Fruit fly (Drosophila melanogaster): ENCODE data around the gene Ciz1.

The Ciz1 gene

dm6 chr3L:9853140-9853746 is 11.2 kb upstream of the Ciz1 start:
- TF ChIP-seq Vsx2 (GFP tag; optimal IDR thresholded peaks at IDR 0.05; ENCODE audit: partially characterized antibody), result peak; percentile 28
- TF ChIP-seq psq (GFP tag; optimal IDR thresholded peaks at IDR 0.05), result peak; percentile 88
- no peak for TF ChIP-seq CG32264 (GFP tag; optimal IDR thresholded peaks at IDR 0.05)
- no peak for TF ChIP-seq Hr83 (GFP tag; optimal IDR thresholded peaks at IDR 0.05; ENCODE audit: poor library complexity, severe bottlenecking)
- TF ChIP-seq Dfd (GFP tag; optimal IDR thresholded peaks at IDR 0.05), result peak; percentile 92
- TF ChIP-seq HLH106 (tag; optimal IDR thresholded peaks at IDR 0.05), result peak; percentile 1

- TF ChIP-seq CG32264 (GFP tag; optimal IDR thresholded peaks at IDR 0.05) (no peak), Rel (GFP tag; optimal IDR thresholded peaks at IDR 0.05) (no peak), Rel (tag; optimal IDR thresholded peaks at IDR 0.05) (peak; percentile 90), OdsH (GFP tag; optimal IDR thresholded peaks at IDR 0.05) (no peak), GATAd (GFP tag; optimal IDR thresholded peaks at IDR 0.05) (no peak), HLH106 (tag; optimal IDR thresholded peaks at IDR 0.05) (no peak), h (GFP tag; optimal IDR thresholded peaks at IDR 0.05) (peak; percentile 62), foxo (GFP tag; optimal IDR thresholded peaks at IDR 0.05) (peak in 1 of 2 experiments; percentile 25), pan (optimal IDR thresholded peaks at IDR 0.05) (no peak), psq (GFP tag; optimal IDR thresholded peaks at IDR 0.05) (peak; percentile 66), brk (GFP tag; optimal IDR thresholded peaks at IDR 0.05) (peak; percentile 2), tai (GFP tag; optimal IDR thresholded peaks at IDR 0.05) (no peak), lola (GFP tag; optimal IDR thresholded peaks at IDR 0.05) (no peak), N (GFP tag; optimal IDR thresholded peaks at IDR 0.05) (peak; percentile 28), dl (GFP tag; optimal IDR thresholded peaks at IDR 0.05; ENCODE audit: insufficient read depth in 1 of 2, partially characterized antibody in 2 of 2) (peak in 1 of 2 experiments; percentile 61), Jra (GFP tag; optimal IDR thresholded peaks at IDR 0.05) (peak; percentile 20), CG9705 (GFP tag; optimal IDR thresholded peaks at IDR 0.05) (no peak), sage (GFP tag; optimal IDR thresholded peaks at IDR 0.05) (no peak), CrebA (GFP tag; optimal IDR thresholded peaks at IDR 0.05; ENCODE audit: borderline replicate concordance) (no peak), br (GFP tag; optimal IDR thresholded peaks at IDR 0.05) (no peak), fru (GFP tag; optimal IDR thresholded peaks at IDR 0.05) (peak; percentile 86), Dif (GFP tag; optimal IDR thresholded peaks at IDR 0.05; ENCODE audit: partially characterized antibody) (peak; percentile 21)
Measured at dm6 chr3L:9853895-9854470, 10.5 kb upstream of the Ciz1 start.

DNA sequence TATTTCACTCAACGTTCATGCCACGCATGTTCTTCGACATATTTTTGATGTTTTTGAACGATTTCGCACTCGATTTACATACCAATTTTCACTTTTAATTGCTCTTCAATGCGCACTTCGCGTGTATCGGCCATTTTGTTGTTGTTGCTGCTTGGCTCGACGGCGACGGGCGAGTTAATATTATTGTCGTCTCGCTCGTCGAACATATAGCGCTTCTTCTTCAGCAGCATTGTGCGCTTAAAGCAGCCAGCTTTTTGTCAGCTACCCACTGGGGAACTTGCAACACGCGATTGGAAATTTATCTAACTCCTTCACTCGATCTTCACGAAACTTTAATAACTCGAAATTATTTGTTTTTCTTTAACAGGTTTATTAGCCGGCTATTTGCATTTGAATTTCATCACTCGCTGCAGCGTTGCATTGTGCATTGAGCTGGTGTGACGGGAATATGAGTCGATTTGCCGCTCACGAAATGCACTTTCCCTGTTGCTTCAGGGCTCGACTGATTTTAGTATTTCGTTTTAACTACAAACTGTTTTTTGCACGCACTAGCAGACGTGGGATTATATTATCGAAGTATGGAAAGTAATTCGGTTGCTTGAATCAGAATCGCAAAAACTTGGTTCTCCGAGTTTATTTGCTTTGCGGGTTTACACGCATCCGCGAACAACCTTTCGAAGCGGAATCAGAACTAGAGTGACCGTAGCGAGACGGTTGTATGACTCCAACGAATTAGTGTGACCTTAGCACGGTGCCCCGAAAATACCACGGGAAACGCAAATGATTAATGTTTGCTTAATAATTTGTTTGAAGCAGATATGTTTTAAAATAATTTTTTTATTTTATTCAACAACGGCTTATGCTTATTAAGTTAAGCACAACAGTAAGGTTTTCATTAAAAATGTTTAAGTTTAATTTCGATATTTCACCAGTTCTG is 9.6 kb upstream of the Ciz1 start, which contains the start of gene RasGAP1:
TSS of gene RasGAP1 (minus strand) at position 703 of the 937 bp plus-strand sequence.
- TF ChIP-seq HLH106 (tag; optimal IDR thresholded peaks at IDR 0.05), result no peak
- no peak for TF ChIP-seq dsf (GFP tag; optimal IDR thresholded peaks at IDR 0.05; ENCODE audit: borderline replicate concordance)
- TF ChIP-seq rgr (GFP tag; optimal IDR thresholded peaks at IDR 0.05), result no peak
- TF ChIP-seq OdsH (GFP tag; optimal IDR thresholded peaks at IDR 0.05), result no peak
- no peak for TF ChIP-seq dmrt93B (GFP tag; optimal IDR thresholded peaks at IDR 0.05)
- TF ChIP-seq tai (GFP tag; optimal IDR thresholded peaks at IDR 0.05), result no peak
- no peak for TF ChIP-seq Hr78 (GFP tag; optimal IDR thresholded peaks at IDR 0.05)
- no peak for TF ChIP-seq Vsx2 (GFP tag; optimal IDR thresholded peaks at IDR 0.05; ENCODE audit: partially characterized antibody)
- TF ChIP-seq pan (optimal IDR thresholded peaks at IDR 0.05), result no peak
- no peak for TF ChIP-seq ey (GFP tag; optimal IDR thresholded peaks at IDR 0.05)
- TF ChIP-seq foxo (GFP tag; optimal IDR thresholded peaks at IDR 0.05), result no peak
- TF ChIP-seq Dif (GFP tag; optimal IDR thresholded peaks at IDR 0.05; ENCODE audit: partially characterized antibody), result peak; percentile 90
- TF ChIP-seq CG9705 (GFP tag; optimal IDR thresholded peaks at IDR 0.05), result no peak
- no peak for TF ChIP-seq Hr83 (GFP tag; optimal IDR thresholded peaks at IDR 0.05; ENCODE audit: poor library complexity, severe bottlenecking)
- TF ChIP-seq Sp1 (GFP tag; optimal IDR thresholded peaks at IDR 0.05), result peak; percentile 35
- TF ChIP-seq br (GFP tag; optimal IDR thresholded peaks at IDR 0.05), result no peak
- peak; percentile 14 for TF ChIP-seq sage (GFP tag; optimal IDR thresholded peaks at IDR 0.05)
- no peak for TF ChIP-seq Abd-B (GFP tag; optimal IDR thresholded peaks at IDR 0.05)
- no peak for TF ChIP-seq Jra (GFP tag; optimal IDR thresholded peaks at IDR 0.05)
- TF ChIP-seq Mio (GFP tag; optimal IDR thresholded peaks at IDR 0.05), result no peak
- no peak for TF ChIP-seq h (GFP tag; optimal IDR thresholded peaks at IDR 0.05)
- TF ChIP-seq fru (GFP tag; optimal IDR thresholded peaks at IDR 0.05), result no peak
- no peak for TF ChIP-seq usp (GFP tag; optimal IDR thresholded peaks at IDR 0.05)
- TF ChIP-seq N (GFP tag; optimal IDR thresholded peaks at IDR 0.05), result no peak
- no peak for TF ChIP-seq CG32264 (GFP tag; optimal IDR thresholded peaks at IDR 0.05)
- no peak for TF ChIP-seq brk (GFP tag; optimal IDR thresholded peaks at IDR 0.05)
- TF ChIP-seq CrebA (GFP tag; optimal IDR thresholded peaks at IDR 0.05; ENCODE audit: borderline replicate concordance), result no peak
- peak; percentile 20 to 53 for TF ChIP-seq dl (GFP tag; optimal IDR thresholded peaks at IDR 0.05; ENCODE audit: insufficient read depth in 1 of 2, partially characterized antibody in 2 of 2)
- no peak for TF ChIP-seq jim (GFP tag; optimal IDR thresholded peaks at IDR 0.05)
- TF ChIP-seq Hnf4 (GFP tag; optimal IDR thresholded peaks at IDR 0.05), result no peak
- TF ChIP-seq Myc (optimal IDR thresholded peaks at IDR 0.05), result peak; percentile 32
- peak; percentile 34 for TF ChIP-seq psq (GFP tag; optimal IDR thresholded peaks at IDR 0.05)
- TF ChIP-seq lola (GFP tag; optimal IDR thresholded peaks at IDR 0.05), result no peak
- no peak for TF ChIP-seq woc (GFP tag; optimal IDR thresholded peaks at IDR 0.05)
- no peak for TF ChIP-seq sv (GFP tag; optimal IDR thresholded peaks at IDR 0.05)
- no peak for TF ChIP-seq GATAd (GFP tag; optimal IDR thresholded peaks at IDR 0.05)
- no peak for TF ChIP-seq Rel (GFP tag; optimal IDR thresholded peaks at IDR 0.05)
- TF ChIP-seq Rel (tag; optimal IDR thresholded peaks at IDR 0.05), result peak; percentile 13

Measured in whole organism, wandering third instar larva.